Fruit fly (Drosophila melanogaster): ENCODE data around the gene Rab27.

The Rab27 gene

dm6 chrX:1478276-1479122, 1.7 kb upstream of the Rab27 start, which contains the start of gene rush (continued):
- TF ChIP-seq CG6854 (GFP tag; optimal IDR thresholded peaks at IDR 0.05): no peak
- TF ChIP-seq Fer3 (tag; optimal IDR thresholded peaks at IDR 0.05): peak; percentile 7
- peak; percentile 61 for TF ChIP-seq YL-1 (GFP tag; optimal IDR thresholded peaks at IDR 0.05)
- TF ChIP-seq ranshi (GFP tag; IDR thresholded peaks at IDR 0.05): 0 out of 2 replicates have a peak, but pooled peaks have one; percentile 24
- peak; percentile 63 for TF ChIP-seq zfh2 (GFP tag; optimal IDR thresholded peaks at IDR 0.05)
- no peak for TF ChIP-seq cato (GFP tag; optimal IDR thresholded peaks at IDR 0.05; ENCODE audit: borderline replicate concordance)
- 0 out of 2 replicates have a peak, but pooled peaks have one; percentile 18 for TF ChIP-seq nerfin-2 (GFP tag; IDR thresholded peaks at IDR 0.05; ENCODE audit: partially characterized antibody)
- no peak for TF ChIP-seq Mes4 (GFP tag; optimal IDR thresholded peaks at IDR 0.05)
- TF ChIP-seq CG6175 (GFP tag; IDR thresholded peaks at IDR 0.05): 0 out of 3 replicates have a peak, but pooled peaks have one; percentile 10
- TF ChIP-seq Sin3A (optimal IDR thresholded peaks at IDR 0.05): peak; percentile 58
- peak; percentile 15 for TF ChIP-seq jumu (GFP tag; optimal IDR thresholded peaks at IDR 0.05)
- TF ChIP-seq pb (GFP tag; optimal IDR thresholded peaks at IDR 0.05): no peak
- TF ChIP-seq CG6272 (GFP tag; IDR thresholded peaks at IDR 0.05): no peak
- TF ChIP-seq CG7357 (GFP tag; IDR thresholded peaks at IDR 0.05): peak; percentile 64; the same call in 1 of the 3 replicates
- TF ChIP-seq lab (GFP tag; optimal IDR thresholded peaks at IDR 0.05): peak; percentile 48
- TF ChIP-seq E2f2 (GFP tag; IDR thresholded peaks at IDR 0.05): peak; percentile 73
- TF ChIP-seq Sry-β (GFP tag; optimal IDR thresholded peaks at IDR 0.05): no peak
- TF ChIP-seq her (GFP tag; optimal IDR thresholded peaks at IDR 0.05): peak; percentile 46
- no peak for TF ChIP-seq ase (GFP tag; IDR thresholded peaks at IDR 0.05)
- TF ChIP-seq CG31365 (tag; optimal IDR thresholded peaks at IDR 0.05): no peak
- peak; percentile 17 for TF ChIP-seq nom (GFP tag; optimal IDR thresholded peaks at IDR 0.05)
- peak; percentile 3 for TF ChIP-seq CG13624 (GFP tag; optimal IDR thresholded peaks at IDR 0.05)
- TF ChIP-seq CG17361 (GFP tag; IDR thresholded peaks at IDR 0.05): 0 out of 3 replicates have a peak, but pooled peaks have one; percentile 24
- no peak for TF ChIP-seq hb (GFP tag; IDR thresholded peaks at IDR 0.05; ENCODE audit: partially characterized antibody)
- TF ChIP-seq CG10959 (GFP tag; IDR thresholded peaks at IDR 0.05): no peak
- peak; percentile 49 for TF ChIP-seq CG31441 (GFP tag; IDR thresholded peaks at IDR 0.05)
- peak; percentile 27 for TF ChIP-seq stwl (tag; optimal IDR thresholded peaks at IDR 0.05)
- peak; percentile 38; the same call in 1 of the 2 replicates for TF ChIP-seq Xrp1 (GFP tag; IDR thresholded peaks at IDR 0.05)
- TF ChIP-seq Deaf1 (tag; optimal IDR thresholded peaks at IDR 0.05): peak; percentile 0
- peak; percentile 74 for TF ChIP-seq slbo (GFP tag; IDR thresholded peaks at IDR 0.05)
- TF ChIP-seq fd3F (GFP tag; optimal IDR thresholded peaks at IDR 0.05): no peak
- TF ChIP-seq lilli (GFP tag; optimal IDR thresholded peaks at IDR 0.05): peak; percentile 63
- TF ChIP-seq tup (GFP tag; optimal IDR thresholded peaks at IDR 0.05): no peak
- peak; percentile 10 for TF ChIP-seq PHDP (tag; optimal IDR thresholded peaks at IDR 0.05)
- TF ChIP-seq CG12769 (tag; optimal IDR thresholded peaks at IDR 0.05): peak; percentile 12
- TF ChIP-seq NfI (GFP tag; optimal IDR thresholded peaks at IDR 0.05): peak; percentile 42
- peak; percentile 46 for TF ChIP-seq CG33213 (GFP tag; optimal IDR thresholded peaks at IDR 0.05)
- no peak for TF ChIP-seq jigr1 (GFP tag; IDR thresholded peaks at IDR 0.05)
- TF ChIP-seq sens-2 (GFP tag; IDR thresholded peaks at IDR 0.05): no peak
- no peak for TF ChIP-seq CG14965 (GFP tag; optimal IDR thresholded peaks at IDR 0.05; ENCODE audit: borderline replicate concordance)
- no peak for TF ChIP-seq Side (GFP tag; optimal IDR thresholded peaks at IDR 0.05)
- TF ChIP-seq Antp (GFP tag; optimal IDR thresholded peaks at IDR 0.05): peak; percentile 40
- TF ChIP-seq Hr3 (GFP tag; optimal IDR thresholded peaks at IDR 0.05): peak; percentile 2
- TF ChIP-seq MBD-R2 (GFP tag; IDR thresholded peaks at IDR 0.05): peak; percentile 69
- no peak for TF ChIP-seq CG2875 (GFP tag; optimal IDR thresholded peaks at IDR 0.05)
- TF ChIP-seq CG15269 (tag; optimal IDR thresholded peaks at IDR 0.05): peak; percentile 27
- peak; percentile 52; the same call in 1 of the 2 replicates for TF ChIP-seq vvl (GFP tag; IDR thresholded peaks at IDR 0.05)
- peak; percentile 68 for TF ChIP-seq CG3847 (GFP tag; IDR thresholded peaks at IDR 0.05)
- TF ChIP-seq CG4424 (GFP tag; optimal IDR thresholded peaks at IDR 0.05): peak; percentile 22

Measured in whole organism, embryonic.